Worm (Caenorhabditis elegans) whole organism, early embryonic: Measurements from ENCODE around the gene bus-2.

Experiments
- ets-7 ChIP-seq: sonication (generic microtip); optimal IDR thresholded peaks from 2 replicates; lab custom pipeline; 2016; ENCODE audit warnings: missing genotype, missing genetic modification characterization, missing compliant biosample characterization
- hmg-4 ChIP-seq: fragments of 200-800 bp; sonication (Bioruptor generic); optimal IDR thresholded peaks from 2 replicates; lab custom pipeline; 2018; ENCODE audit warnings: mild to moderate bottlenecking, missing genetic modification characterization, missing compliant biosample characterization
- tra-4 ChIP-seq: sonication (generic microtip); optimal IDR thresholded peaks from 2 replicates; lab custom pipeline; 2017; ENCODE audit warnings: missing genetic modification characterization, missing compliant biosample characterization

- TF ChIP-seq ets-7 (tag; lab: Kevin White, UChicago) (no peak), hmg-4 (no peak), tra-4 (tag; lab: Kevin White, UChicago) (no peak)
Measured at ce11 chrIV:1720474-1720873, 20.8 kb downstream of the bus-2 start, which contains the start of gene epic-2.
